Worm (Caenorhabditis elegans) whole organism, early embryonic: ENCODE measurements around the gene K02D10.8.

ENCODE experiments used
- B0310.2 ChIP-seq: sonication (generic microtip); optimal IDR thresholded peaks from 2 replicates; lab custom pipeline; 2016; ENCODE audit warnings: mild to moderate bottlenecking, missing genetic modification characterization, missing compliant biosample characterization
- F13C5.2 ChIP-seq: sonication (generic microtip); optimal IDR thresholded peaks from 2 replicates; lab custom pipeline; 2017; ENCODE audit warnings: mild to moderate bottlenecking, missing genetic modification characterization, inconsistent platforms, missing compliant biosample characterization
- aly-1 ChIP-seq: sonication (generic microtip); optimal IDR thresholded peaks from 2 replicates; lab custom pipeline; 2016; ENCODE audit warnings: missing genetic modification characterization, missing compliant biosample characterization
- ama-1 ChIP-seq: fragments of 150-350 bp; optimal IDR thresholded peaks from 2 replicates; lab custom pipeline; 2014
- ceh-13 ChIP-seq: fragments of 200-800 bp; sonication (Bioruptor generic); optimal IDR thresholded peaks from 2 replicates; lab custom pipeline; 2018; ENCODE audit warnings: mild to moderate bottlenecking, missing genetic modification characterization, missing compliant biosample characterization
- ceh-36 ChIP-seq: sonication (generic microtip); optimal IDR thresholded peaks from 2 replicates; lab custom pipeline; 2016; ENCODE audit warnings: missing genetic modification characterization, inconsistent platforms, missing compliant biosample characterization
- ets-7 ChIP-seq: sonication (generic microtip); optimal IDR thresholded peaks from 2 replicates; lab custom pipeline; 2016; ENCODE audit warnings: missing genotype, missing genetic modification characterization, missing compliant biosample characterization
- flt-1 ChIP-seq: fragments of 200-800 bp; sonication (Bioruptor generic); IDR thresholded peaks from 2 replicates; pipeline ENCODE4 v1.3.6; 2022; ENCODE audit warnings: missing genetic modification characterization, missing compliant biosample characterization
- hmbx-1 ChIP-seq: sonication (generic microtip); optimal IDR thresholded peaks from 2 replicates; lab custom pipeline; 2016; ENCODE audit warnings: mild to moderate bottlenecking, missing genetic modification characterization, missing compliant biosample characterization
- hmg-4 ChIP-seq: fragments of 200-800 bp; sonication (Bioruptor generic); optimal IDR thresholded peaks from 2 replicates; lab custom pipeline; 2018; ENCODE audit warnings: mild to moderate bottlenecking, missing genetic modification characterization, missing compliant biosample characterization
- hnd-1 ChIP-seq: sonication (generic microtip); optimal IDR thresholded peaks from 2 replicates; lab custom pipeline; 2016; ENCODE audit warnings: missing genetic modification characterization, missing compliant biosample characterization
- pes-1 ChIP-seq: fragments of 200-800 bp; sonication (Bioruptor generic); IDR thresholded peaks from 2 replicates; pipeline ENCODE4 v1.3.6; 2022; ENCODE audit warnings: missing genetic modification reagents, missing genetic modification characterization, missing compliant biosample characterization
- scrt-1 ChIP-seq: fragments of 200-800 bp; sonication (Bioruptor generic); IDR thresholded peaks from 2 replicates; pipeline ENCODE4 v1.3.6; 2022; ENCODE audit warnings: missing genetic modification characterization, missing compliant biosample characterization
- sea-1 ChIP-seq: fragments of 200-800 bp; sonication (Bioruptor generic); conservative IDR thresholded peaks from 2 replicates; pipeline ENCODE4 v1.3.6; 2022; ENCODE audit warnings: missing genetic modification characterization, missing compliant biosample characterization
- tbx-11 ChIP-seq: fragments of 200-800 bp; sonication (Bioruptor generic); IDR thresholded peaks from 2 replicates; pipeline ENCODE4 v1.3.6; 2022; ENCODE audit warnings: missing genetic modification characterization, missing compliant biosample characterization
- tbx-37 ChIP-seq: fragments of 200-800 bp; sonication (Bioruptor generic); conservative IDR thresholded peaks from 2 replicates; pipeline ENCODE4 v1.3.6; 2022; ENCODE audit warnings: missing genetic modification reagents, missing genetic modification characterization, missing compliant biosample characterization
- tra-4 ChIP-seq: sonication (generic microtip); optimal IDR thresholded peaks from 2 replicates; lab custom pipeline; 2017; ENCODE audit warnings: missing genetic modification characterization, missing compliant biosample characterization

Gene K02D10.8

DNA sequence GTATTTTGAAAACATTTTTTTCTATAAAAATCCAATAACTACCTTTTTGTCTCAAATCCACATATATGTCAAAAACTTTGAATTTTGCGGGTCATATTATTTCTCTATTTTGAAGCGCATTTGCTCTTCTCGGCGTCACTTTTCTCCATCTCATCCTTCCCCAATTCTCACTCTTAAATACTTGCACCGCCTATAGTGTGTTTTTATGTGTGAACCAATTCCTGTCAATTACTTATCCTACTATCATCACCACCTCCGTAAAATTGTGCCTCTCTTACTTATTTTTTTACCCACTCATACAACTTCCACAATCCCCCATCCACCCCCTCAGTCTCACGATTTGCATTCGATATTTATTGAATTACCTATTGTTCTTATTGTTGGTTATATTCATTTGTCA is 19.6 kb downstream of the K02D10.8 start:
- no peak for TF ChIP-seq flt-1
- TF ChIP-seq ceh-36 (tag; lab: Kevin White, UChicago), result no peak
- no peak for TF ChIP-seq B0310.2 (tag; lab: Kevin White, UChicago)
- TF ChIP-seq aly-1 (tag; lab: Kevin White, UChicago), result no peak
- TF ChIP-seq ets-7 (tag; lab: Kevin White, UChicago), result no peak
- TF ChIP-seq pes-1 (GFP tag; lab: Robert Waterston, UW), result no peak
- TF ChIP-seq hnd-1, result no peak
- TF ChIP-seq tbx-11 (GFP tag; lab: Robert Waterston, UW), result no peak

DNA sequence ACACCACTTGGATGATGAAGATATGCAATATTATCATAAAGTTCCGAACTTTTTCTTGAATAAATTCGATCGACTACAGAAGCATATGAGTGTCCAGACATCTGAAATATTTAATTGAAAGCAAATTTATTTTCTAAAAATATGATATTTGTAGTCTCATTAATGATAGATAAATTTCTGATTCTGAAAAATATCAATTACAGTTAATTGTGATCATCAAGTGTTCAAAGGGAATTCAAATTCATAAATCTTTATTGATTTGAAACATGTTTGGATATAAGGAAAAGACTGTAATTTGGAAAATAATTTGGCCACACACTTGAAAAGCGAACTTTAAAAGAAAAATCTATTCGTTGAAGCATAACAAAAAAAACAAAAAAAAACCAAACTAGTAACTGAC is 21.1 kb downstream of the K02D10.8 start, which contains the start of gene F54F2.7:
TSS of gene F54F2.7 (minus strand) at position 101 of the 400 bp plus-strand sequence.
- no peak for TF ChIP-seq hmg-4 (GFP tag; lab: Kevin White, UChicago)
- no peak for TF ChIP-seq aly-1 (tag; lab: Kevin White, UChicago)
- TF ChIP-seq pes-1 (GFP tag; lab: Robert Waterston, UW), result no peak
- no peak for TF ChIP-seq ama-1 (lab: Kevin White, UChicago)
- no peak for TF ChIP-seq B0310.2 (tag; lab: Kevin White, UChicago)
- no peak for TF ChIP-seq hmbx-1 (tag; lab: Kevin White, UChicago)
- no peak for TF ChIP-seq scrt-1
- TF ChIP-seq tbx-37 (GFP tag; lab: Robert Waterston, UW), result no peak
- TF ChIP-seq flt-1, result no peak
- TF ChIP-seq sea-1, result no peak
- no peak for TF ChIP-seq ceh-36 (tag; lab: Kevin White, UChicago)

DNA sequence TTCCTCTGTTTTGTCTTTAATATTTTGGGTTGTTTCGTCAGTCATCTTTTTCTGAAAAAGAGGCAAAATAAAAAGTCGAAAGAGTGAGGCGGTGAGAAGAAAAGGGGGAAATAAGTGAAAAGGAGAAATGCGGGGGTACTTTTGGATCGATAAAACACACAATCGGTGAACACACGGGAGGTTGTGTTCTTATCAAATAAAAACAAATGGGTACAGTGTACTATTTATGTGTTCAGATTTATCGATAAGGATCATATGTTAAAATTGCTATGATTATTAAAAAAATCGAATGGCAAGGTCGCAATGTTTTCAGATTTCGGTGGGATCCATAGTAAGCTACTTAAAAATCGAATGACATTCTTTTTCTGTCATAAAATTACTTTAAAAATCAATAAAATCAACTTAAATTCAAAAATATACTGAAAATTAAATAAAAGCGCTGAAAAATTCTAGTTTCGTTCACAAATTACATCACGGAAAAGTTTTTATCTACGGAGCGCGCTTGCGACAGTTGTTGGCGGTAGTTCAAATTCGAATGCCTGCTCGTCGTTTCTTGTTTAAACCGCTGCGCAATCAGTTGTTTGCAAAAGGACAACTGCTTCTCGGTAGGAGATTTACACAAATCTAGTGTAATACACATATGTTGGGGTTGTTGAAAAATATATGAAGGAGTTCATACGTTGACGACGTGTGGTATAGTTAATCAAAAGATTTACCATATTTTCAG is 23.2 kb downstream of the K02D10.8 start, which contains the start of gene prx-19:
TSS of gene prx-19 (minus strand) at position 51 of the 727 bp plus-strand sequence.
- no peak for TF ChIP-seq sea-1
- TF ChIP-seq tra-4 (tag; lab: Kevin White, UChicago), result no peak
- no peak for TF ChIP-seq pes-1 (GFP tag; lab: Robert Waterston, UW)
- TF ChIP-seq scrt-1, result no peak
- no peak for TF ChIP-seq B0310.2 (tag; lab: Kevin White, UChicago)
- TF ChIP-seq flt-1, result no peak

- TF ChIP-seq B0310.2 (tag; lab: Kevin White, UChicago) (no peak), hmg-4 (GFP tag; lab: Kevin White, UChicago) (no peak), pes-1 (GFP tag; lab: Robert Waterston, UW) (no peak), tbx-37 (GFP tag; lab: Robert Waterston, UW) (no peak), hmbx-1 (tag; lab: Kevin White, UChicago) (no peak), ceh-36 (tag; lab: Kevin White, UChicago) (no peak), hnd-1 (no peak), tbx-11 (GFP tag; lab: Robert Waterston, UW) (no peak), sea-1 (no peak), ama-1 (lab: Kevin White, UChicago) (no peak), ceh-13 (GFP tag; lab: Kevin White, UChicago) (no peak), flt-1 (no peak), ets-7 (tag; lab: Kevin White, UChicago) (no peak), aly-1 (tag; lab: Kevin White, UChicago) (no peak), F13C5.2 (tag; lab: Kevin White, UChicago) (no peak), scrt-1 (no peak)
Measured at ce11 chrIII:8811111-8811510, 24.9 kb downstream of the K02D10.8 start.

ce11 chrIII:8815699-8816098 is 29.5 kb downstream of the K02D10.8 start:
- TF ChIP-seq aly-1 (tag; lab: Kevin White, UChicago), result no peak
- TF ChIP-seq pes-1 (GFP tag; lab: Robert Waterston, UW), result no peak
- no peak for TF ChIP-seq tra-4 (tag; lab: Kevin White, UChicago)
- TF ChIP-seq F13C5.2 (tag; lab: Kevin White, UChicago), result no peak
- no peak for TF ChIP-seq hmbx-1 (tag; lab: Kevin White, UChicago)
- TF ChIP-seq ceh-36 (tag; lab: Kevin White, UChicago), result no peak
- no peak for TF ChIP-seq ceh-13 (GFP tag; lab: Kevin White, UChicago)
- TF ChIP-seq flt-1, result no peak

ce11 chrIII:8818599-8818998 is 32.4 kb downstream of the K02D10.8 start, which contains the start of gene pat-2:
Gene pat-2 (plus strand): TSS chrIII:8818899.
- TF ChIP-seq flt-1 (no peak), tbx-37 (GFP tag; lab: Robert Waterston, UW) (no peak), hnd-1 (no peak), sea-1 (no peak), hmg-4 (GFP tag; lab: Kevin White, UChicago) (no peak), pes-1 (GFP tag; lab: Robert Waterston, UW) (no peak)

DNA sequence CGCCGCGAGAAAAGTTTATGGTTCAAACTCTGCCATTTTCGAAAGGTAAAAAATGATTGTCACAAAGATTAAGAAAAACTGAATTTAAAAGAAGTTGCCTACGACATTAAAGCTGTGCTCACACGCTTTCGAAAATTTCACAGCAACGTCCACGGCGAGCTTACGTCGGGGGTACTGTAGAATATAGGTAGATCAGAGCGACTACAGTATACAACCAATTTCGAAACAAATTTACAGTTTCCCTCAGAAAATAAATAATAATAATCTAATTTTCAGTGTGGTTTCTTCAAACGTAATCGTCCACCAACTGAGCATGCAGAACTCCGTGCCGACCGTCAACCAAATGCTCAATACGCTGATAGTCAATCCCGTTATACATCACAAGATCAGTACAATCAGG is 38.4 kb downstream of the K02D10.8 start:
- TF ChIP-seq tbx-37 (GFP tag; lab: Robert Waterston, UW) (no peak), hmg-4 (GFP tag; lab: Kevin White, UChicago) (no peak), ama-1 (lab: Kevin White, UChicago) (no peak), sea-1 (no peak), flt-1 (no peak), hnd-1 (no peak), ets-7 (tag; lab: Kevin White, UChicago) (no peak), F13C5.2 (tag; lab: Kevin White, UChicago) (no peak), scrt-1 (no peak), ceh-36 (tag; lab: Kevin White, UChicago) (no peak), B0310.2 (tag; lab: Kevin White, UChicago) (no peak), aly-1 (tag; lab: Kevin White, UChicago) (no peak), tra-4 (tag; lab: Kevin White, UChicago) (no peak), tbx-11 (GFP tag; lab: Robert Waterston, UW) (no peak), hmbx-1 (tag; lab: Kevin White, UChicago) (no peak), pes-1 (GFP tag; lab: Robert Waterston, UW) (no peak), ceh-13 (GFP tag; lab: Kevin White, UChicago) (no peak)
